Worm (Caenorhabditis elegans): ENCODE data around the gene Y75D11A.6.

ce11 chrX:1718479-1718878 lies 29.9 kb downstream of the Y75D11A.6 start, which contains the start of gene fbxa-53:
- no peak for TF ChIP-seq dmd-4 (tag; optimal IDR thresholded peaks at IDR 0.05)
- TF ChIP-seq snpc-4 (tag; optimal IDR thresholded peaks at IDR 0.05): no peak
- no peak for TF ChIP-seq ztf-11 (tag; optimal IDR thresholded peaks at IDR 0.05)
- no peak for TF ChIP-seq fos-1 (tag; optimal IDR thresholded peaks at IDR 0.05)
- TF ChIP-seq nhr-10 (tag; optimal IDR thresholded peaks at IDR 0.05): no peak
- TF ChIP-seq ceh-82 (tag; optimal IDR thresholded peaks at IDR 0.05): no peak
- no peak for TF ChIP-seq sma-3 (GFP tag; optimal IDR thresholded peaks at IDR 0.05)
- no peak for TF ChIP-seq unc-62 (GFP tag; optimal IDR thresholded peaks at IDR 0.05)
